Fruit fly (Drosophila melanogaster): ENCODE data around the gene CG12099.

Gene CG12099

DNA sequence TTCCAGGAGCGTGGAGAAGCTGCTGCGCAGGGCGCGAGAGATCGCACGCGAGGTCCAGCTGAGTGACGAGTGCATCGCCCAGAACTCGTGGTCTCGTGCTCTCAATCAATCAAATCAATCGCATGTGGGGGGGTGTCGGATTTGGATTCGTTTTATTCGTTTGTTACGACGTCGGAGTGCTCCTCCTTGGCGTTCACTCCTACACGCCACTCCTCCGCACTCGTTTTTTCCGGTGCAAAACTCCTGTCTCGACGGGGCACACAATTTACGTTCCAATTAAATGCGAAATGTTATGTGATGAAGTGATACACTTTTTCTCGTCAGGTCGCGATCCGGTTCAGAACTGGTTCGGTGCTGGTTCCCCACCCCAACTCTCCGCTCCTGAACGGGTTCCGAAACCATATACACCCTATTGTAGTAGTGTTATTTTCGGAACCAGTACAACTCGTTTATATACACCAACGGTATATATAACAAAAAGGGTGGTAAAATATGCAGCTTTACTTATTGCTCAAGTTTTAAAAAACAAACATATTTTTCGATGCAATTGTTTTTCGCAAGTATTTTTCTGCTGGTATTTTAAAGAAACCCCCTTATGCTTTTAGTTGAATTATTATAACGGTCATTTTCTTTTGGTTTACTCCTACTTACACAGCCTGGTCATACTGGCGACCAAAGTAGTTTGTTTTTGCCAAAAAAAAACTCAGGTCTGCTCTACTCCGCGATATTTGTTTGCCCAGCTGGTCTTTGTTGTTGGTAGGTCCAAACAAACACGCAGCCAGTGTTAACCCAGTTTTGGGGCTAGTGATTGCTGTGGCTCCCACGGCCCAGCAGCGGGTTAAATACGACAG lies 21.6 kb downstream of the CG12099 start, which contains the start of the genes CG12091 and pns (continued):
- TF ChIP-seq CG7987 (GFP tag; optimal IDR thresholded peaks at IDR 0.05), result peak; percentile 43
- peak; percentile 0 for TF ChIP-seq NC2α (GFP tag; optimal IDR thresholded peaks at IDR 0.05)
- peak; percentile 47; the same call in 1 of the 2 replicates for TF ChIP-seq E2f2 (GFP tag; IDR thresholded peaks at IDR 0.05)
- TF ChIP-seq BtbVII (GFP tag; optimal IDR thresholded peaks at IDR 0.05), result peak; percentile 70
- TF ChIP-seq pzg (GFP tag; optimal IDR thresholded peaks at IDR 0.05), result peak; percentile 96
- no peak for TF ChIP-seq CG15073 (GFP tag; optimal IDR thresholded peaks at IDR 0.05)
- TF ChIP-seq CG16863 (GFP tag; optimal IDR thresholded peaks at IDR 0.05), result peak; percentile 54
- TF ChIP-seq CG18619 (GFP tag; optimal IDR thresholded peaks at IDR 0.05), result peak; percentile 44
- TF ChIP-seq CG5180 (GFP tag; optimal IDR thresholded peaks at IDR 0.05), result peak; percentile 41
- peak; percentile 16 for TF ChIP-seq CG1529 (GFP tag; optimal IDR thresholded peaks at IDR 0.05)
- peak; percentile 39; the same call in 1 of the 2 replicates for TF ChIP-seq CG4730 (GFP tag; IDR thresholded peaks at IDR 0.05)
- TF ChIP-seq dmrt11E (tag; optimal IDR thresholded peaks at IDR 0.05), result peak; percentile 64
- TF ChIP-seq CG8944 (GFP tag; optimal IDR thresholded peaks at IDR 0.05), result peak; percentile 41
- TF ChIP-seq CG11560 (tag; IDR thresholded peaks at IDR 0.05), result 0 out of 3 replicates have a peak, but pooled peaks have one; percentile 10
- peak in 1 of 2 experiments; percentile 56 for TF ChIP-seq bsh (GFP tag; optimal IDR thresholded peaks at IDR 0.05)
- peak; percentile 87 for TF ChIP-seq CG12659 (GFP tag; optimal IDR thresholded peaks at IDR 0.05)
- TF ChIP-seq CG16779 (GFP tag; IDR thresholded peaks at IDR 0.05), result no peak
- 0 out of 2 replicates have a peak, but pooled peaks have one; percentile 53 for TF ChIP-seq nerfin-2 (GFP tag; IDR thresholded peaks at IDR 0.05; ENCODE audit: partially characterized antibody)
- peak; percentile 78 for TF ChIP-seq CHES-1-like (GFP tag; optimal IDR thresholded peaks at IDR 0.05)
- TF ChIP-seq ap (GFP tag; IDR thresholded peaks at IDR 0.05), result peak; percentile 51; the same call in 1 of the 2 replicates
- TF ChIP-seq sob (GFP tag; IDR thresholded peaks at IDR 0.05), result peak; percentile 51
- no peak for TF ChIP-seq cg (GFP tag; optimal IDR thresholded peaks at IDR 0.05)
- peak; percentile 61 for TF ChIP-seq CG10209 (GFP tag; optimal IDR thresholded peaks at IDR 0.05)
- peak; percentile 82 for TF ChIP-seq phol (tag; optimal IDR thresholded peaks at IDR 0.05)
- TF ChIP-seq corto (GFP tag; optimal IDR thresholded peaks at IDR 0.05), result no peak
- TF ChIP-seq CG15011 (GFP tag; optimal IDR thresholded peaks at IDR 0.05), result no peak
- peak; percentile 100 for TF ChIP-seq CG6254 (GFP tag; optimal IDR thresholded peaks at IDR 0.05)
- peak; percentile 79 for TF ChIP-seq Sin3A (optimal IDR thresholded peaks at IDR 0.05)
- TF ChIP-seq Pdp1 (GFP tag; optimal IDR thresholded peaks at IDR 0.05), result peak; percentile 74 to 91
- peak; percentile 32; the same call in 1 of the 2 replicates for TF ChIP-seq CG6272 (GFP tag; IDR thresholded peaks at IDR 0.05)
- peak; percentile 68 for TF ChIP-seq Sox102F (GFP tag; optimal IDR thresholded peaks at IDR 0.05)
- TF ChIP-seq fd102C (GFP tag; optimal IDR thresholded peaks at IDR 0.05), result peak; percentile 12
- peak; percentile 56 for TF ChIP-seq Bteb2 (GFP tag; optimal IDR thresholded peaks at IDR 0.05)
- TF ChIP-seq sug (tag; optimal IDR thresholded peaks at IDR 0.05), result peak; percentile 69
- TF ChIP-seq dpn (GFP tag; optimal IDR thresholded peaks at IDR 0.05), result peak; percentile 70 to 74
- peak; percentile 73; the same call in 1 of the 2 replicates for TF ChIP-seq inv (GFP tag; IDR thresholded peaks at IDR 0.05; ENCODE audit: partially characterized antibody)
- TF ChIP-seq tup (GFP tag; optimal IDR thresholded peaks at IDR 0.05), result no peak
- peak; percentile 56 for TF ChIP-seq jumu (GFP tag; optimal IDR thresholded peaks at IDR 0.05)
- peak; percentile 49 for TF ChIP-seq CG18011 (GFP tag; optimal IDR thresholded peaks at IDR 0.05)
- TF ChIP-seq jigr1 (GFP tag; IDR thresholded peaks at IDR 0.05), result no peak
- TF ChIP-seq CG15514 (GFP tag; optimal IDR thresholded peaks at IDR 0.05), result peak; percentile 100
- peak; percentile 74 for TF ChIP-seq CG11456 (GFP tag; IDR thresholded peaks at IDR 0.05)
- TF ChIP-seq zfh1 (GFP tag; IDR thresholded peaks at IDR 0.05), result peak; percentile 39; the same call in 1 of the 3 replicates
- peak; percentile 26 for TF ChIP-seq en (GFP tag; optimal IDR thresholded peaks at IDR 0.05)
- no peak for TF ChIP-seq CkIIα-i1 (GFP tag; IDR thresholded peaks at IDR 0.05)
- TF ChIP-seq CG6683 (GFP tag; optimal IDR thresholded peaks at IDR 0.05), result no peak
- peak; percentile 76 for TF ChIP-seq CG2120 (GFP tag; optimal IDR thresholded peaks at IDR 0.05)
